Fruit fly (Drosophila melanogaster) whole organism, adult: ENCODE data around the gene Tpst.
A peak's percentile ranks its signal among the peaks of the same experiment; 100 is the strongest.

Experiments used
- CG11617 ChIP-seq: fragments of 200-800 bp; sonication (Bioruptor generic); optimal IDR thresholded peaks from 2 replicates; lab custom pipeline; 2017; ENCODE audit warnings: mild to moderate bottlenecking, missing biosample characterization, missing genetic modification reagents, missing genetic modification characterization
- CG12768 ChIP-seq: fragments of 200-800 bp; sonication (Bioruptor generic); optimal IDR thresholded peaks from 2 replicates; lab custom pipeline; 2017; ENCODE audit warnings: missing biosample characterization, missing genetic modification characterization, mild to moderate bottlenecking, moderate library complexity, missing genetic modification reagents
- CG14711 ChIP-seq: fragments of 200-800 bp; sonication (Bioruptor generic); optimal IDR thresholded peaks from 2 replicates; lab custom pipeline; 2018; ENCODE audit warnings: missing biosample characterization, mild to moderate bottlenecking, missing genetic modification characterization, moderate library complexity
- CG1620 ChIP-seq: fragments of 200-800 bp; sonication (Bioruptor generic); optimal IDR thresholded peaks from 2 replicates; lab custom pipeline; 2016; ENCODE audit warnings: missing biosample characterization, missing genetic modification characterization
- CG33017 ChIP-seq: fragments of 200-800 bp; sonication (Bioruptor generic); optimal IDR thresholded peaks from 2 replicates; lab custom pipeline; 2018; ENCODE audit warnings: missing biosample characterization, mild to moderate bottlenecking, missing genetic modification characterization, moderate library complexity
- CG5204 ChIP-seq: fragments of 200-800 bp; sonication (Bioruptor generic); optimal IDR thresholded peaks from 2 replicates; lab custom pipeline; 2016; ENCODE audit warnings: missing biosample characterization, missing genetic modification characterization
- CG7045 ChIP-seq: fragments of 200-800 bp; sonication (Bioruptor generic); optimal IDR thresholded peaks from 2 replicates; lab custom pipeline; 2017; ENCODE audit warnings: missing biosample characterization, mild to moderate bottlenecking, missing genetic modification characterization
- CG7101 ChIP-seq: fragments of 200-800 bp; sonication (Bioruptor generic); optimal IDR thresholded peaks from 2 replicates; lab custom pipeline; 2018; ENCODE audit warnings: missing biosample characterization, mild to moderate bottlenecking, missing genetic modification characterization, moderate library complexity
- Clk ChIP-seq: fragments of 200-800 bp; sonication (Bioruptor generic); optimal IDR thresholded peaks from 2 replicates; lab custom pipeline; 2017; ENCODE audit warnings: missing biosample characterization, missing genetic modification characterization
- Crg-1 ChIP-seq: fragments of 200-800 bp; sonication (Bioruptor generic); optimal IDR thresholded peaks from 2 replicates; lab custom pipeline; 2016; ENCODE audit warnings: missing biosample characterization, missing genetic modification characterization
- Hr96 ChIP-seq: fragments of 200-800 bp; sonication (Bioruptor generic); optimal IDR thresholded peaks from 2 replicates; lab custom pipeline; 2016; ENCODE audit warnings: missing biosample characterization, missing genetic modification characterization
- Mnt ChIP-seq: fragments of 200-800 bp; sonication (Bioruptor generic); optimal IDR thresholded peaks from 2 replicates; lab custom pipeline; 2016; ENCODE audit warnings: missing biosample characterization, mild to moderate bottlenecking, missing genetic modification characterization
- bab1 ChIP-seq: fragments of 200-800 bp; sonication (Bioruptor generic); optimal IDR thresholded peaks from 3 replicates; lab custom pipeline; 2019; ENCODE audit warnings: missing biosample characterization, mild to moderate bottlenecking, missing genetic modification characterization, moderate library complexity
- cic ChIP-seq: fragments of 200-800 bp; sonication (Bioruptor generic); optimal IDR thresholded peaks from 2 replicates; lab custom pipeline; 2017; ENCODE audit warnings: missing biosample characterization, mild to moderate bottlenecking, missing genetic modification characterization, moderate library complexity
- cnc ChIP-seq, 2 experiments: fragments of >200 bp; optimal IDR thresholded peaks; 2 replicates each; lab custom pipeline; 2017
- kay ChIP-seq: fragments of 200-800 bp; sonication (Bioruptor generic); peaks from one replicate; lab custom pipeline; 2016; ENCODE audit warnings: missing biosample characterization, missing genetic modification characterization, borderline replicate concordance
- ovo ChIP-seq: fragments of 200-800 bp; sonication (Bioruptor generic); optimal IDR thresholded peaks from 2 replicates; lab custom pipeline; 2016; ENCODE audit warnings: missing biosample characterization, missing genetic modification characterization
- pad ChIP-seq: fragments of 200-800 bp; sonication (Bioruptor generic); optimal IDR thresholded peaks from 3 replicates; lab custom pipeline; 2017; ENCODE audit warnings: missing biosample characterization, missing genetic modification characterization, mild to moderate bottlenecking, moderate library complexity, missing genetic modification reagents
- tj ChIP-seq: fragments of 200-800 bp; sonication (Bioruptor generic); optimal IDR thresholded peaks from 3 replicates; lab custom pipeline; 2017; ENCODE audit warnings: missing biosample characterization, mild to moderate bottlenecking, missing genetic modification characterization, moderate library complexity
- toe ChIP-seq: fragments of 200-800 bp; sonication (Bioruptor generic); optimal IDR thresholded peaks from 2 replicates; lab custom pipeline; 2016; ENCODE audit warnings: missing biosample characterization, missing genetic modification characterization

The Tpst gene

DNA sequence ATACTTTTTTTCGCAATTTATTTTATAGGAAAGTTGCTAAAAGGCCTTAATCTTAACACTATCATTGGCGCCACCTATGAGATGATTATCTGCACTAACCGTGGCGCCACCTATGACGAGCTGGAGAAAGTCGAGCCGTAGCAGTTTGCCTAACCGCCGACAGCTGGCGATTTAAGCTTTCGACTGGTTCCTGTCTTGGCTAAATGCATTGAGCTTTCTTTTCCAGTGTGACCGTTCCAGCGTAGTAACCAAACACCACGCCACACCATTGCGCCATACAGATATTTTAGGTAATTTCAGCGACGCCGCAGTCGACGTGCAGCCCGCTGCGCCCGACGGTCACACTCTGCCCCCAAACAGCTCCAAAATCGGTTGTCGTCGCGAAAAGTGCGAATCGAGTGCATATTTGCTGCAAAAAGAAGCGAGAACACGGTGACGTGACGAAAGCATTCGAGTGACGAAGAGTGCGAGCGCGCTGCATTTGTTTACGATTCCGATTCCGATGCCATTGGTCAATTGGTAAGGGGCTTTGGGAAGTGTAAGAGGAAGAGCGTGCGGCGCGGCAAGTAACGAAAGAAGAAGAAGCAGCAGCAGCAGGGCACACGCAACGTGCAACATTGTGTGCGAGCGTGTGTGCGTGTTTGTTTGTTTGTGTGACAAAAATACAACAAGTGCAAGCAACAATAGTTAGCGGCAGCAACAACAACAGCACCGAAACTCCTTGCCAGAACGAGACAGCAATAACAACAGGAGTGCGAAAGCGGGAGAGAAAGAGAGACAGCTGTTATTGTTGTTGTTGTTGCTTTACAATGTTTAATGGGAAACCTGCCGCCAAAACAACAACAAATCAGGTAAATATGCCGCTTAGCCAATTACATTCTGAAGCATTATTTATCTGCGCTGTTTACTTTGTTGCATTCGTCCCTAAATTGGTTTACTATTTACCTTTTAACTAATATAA is at the start of gene Tpst, which contains the start of gene CG46311:
Gene Tpst (plus strand): TSS at position 341 of the 961 bp plus-strand sequence.
Gene CG46311 (plus strand): TSS at position 341 of the 961 bp plus-strand sequence.
- TF ChIP-seq CG14711 (tag; lab: Kevin White, UChicago) (peak; percentile 22), CG5204 (peak; percentile 1), Mnt (GFP tag; lab: Kevin White, UChicago) (peak; percentile 54), bab1 (GFP tag; lab: Kevin White, UChicago) (peak; percentile 92), toe (GFP tag; lab: Kevin White, UChicago) (peak; percentile 16), CG7101 (tag; lab: Kevin White, UChicago) (peak; percentile 59), cnc (optimal IDR thresholded peaks at IDR 0.05; lab: Kevin White, UChicago) (no peak), cic (GFP tag; lab: Kevin White, UChicago) (peak; percentile 45), CG12768 (GFP tag; lab: Kevin White, UChicago) (no peak), kay (GFP tag; lab: Kevin White, UChicago) (no peak), CG11617 (GFP tag; lab: Kevin White, UChicago) (no peak), CG7045 (GFP tag; lab: Kevin White, UChicago) (no peak), Crg-1 (GFP tag; lab: Kevin White, UChicago) (peak; percentile 71), CG33017 (tag; lab: Kevin White, UChicago) (no peak), ovo (GFP tag; lab: Kevin White, UChicago) (peak; percentile 36), tj (GFP tag; lab: Kevin White, UChicago) (peak; percentile 69), CG1620 (peak; percentile 62), pad (peak; percentile 36), Clk (GFP tag; lab: Kevin White, UChicago) (no peak), Hr96 (peak; percentile 73)

DNA sequence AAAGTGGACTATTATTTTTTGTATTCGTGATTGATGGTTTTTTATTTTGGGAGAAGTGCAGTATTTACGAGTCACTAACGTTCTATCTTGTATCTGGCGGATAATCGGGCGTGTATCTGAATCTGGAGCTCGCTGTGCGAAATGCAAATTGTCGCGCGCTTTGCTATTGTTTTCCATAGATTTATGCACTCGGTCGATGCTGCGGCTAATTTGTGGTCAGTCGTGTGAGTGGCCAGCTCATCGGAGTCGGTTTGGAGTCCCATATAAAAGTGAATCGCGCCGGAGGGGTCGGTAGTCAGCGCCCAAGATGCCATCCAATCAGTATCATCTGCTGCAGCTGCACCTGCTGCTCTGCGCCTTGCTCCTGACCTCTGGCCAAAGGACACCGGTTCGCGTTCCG is 35.9 kb upstream of the Tpst start, which contains the start of gene CG15754:
Gene CG15754 (plus strand): TSS at position 301 of the 400 bp plus-strand sequence.
- TF ChIP-seq pad = no peak
- no peak for TF ChIP-seq cic (GFP tag; lab: Kevin White, UChicago)
- TF ChIP-seq ovo (GFP tag; lab: Kevin White, UChicago) = no peak
- TF ChIP-seq Hr96 = no peak
- no peak for TF ChIP-seq CG1620
- no peak for TF ChIP-seq Mnt (GFP tag; lab: Kevin White, UChicago)
- TF ChIP-seq Clk (GFP tag; lab: Kevin White, UChicago) = no peak
- TF ChIP-seq CG7045 (GFP tag; lab: Kevin White, UChicago) = no peak

DNA sequence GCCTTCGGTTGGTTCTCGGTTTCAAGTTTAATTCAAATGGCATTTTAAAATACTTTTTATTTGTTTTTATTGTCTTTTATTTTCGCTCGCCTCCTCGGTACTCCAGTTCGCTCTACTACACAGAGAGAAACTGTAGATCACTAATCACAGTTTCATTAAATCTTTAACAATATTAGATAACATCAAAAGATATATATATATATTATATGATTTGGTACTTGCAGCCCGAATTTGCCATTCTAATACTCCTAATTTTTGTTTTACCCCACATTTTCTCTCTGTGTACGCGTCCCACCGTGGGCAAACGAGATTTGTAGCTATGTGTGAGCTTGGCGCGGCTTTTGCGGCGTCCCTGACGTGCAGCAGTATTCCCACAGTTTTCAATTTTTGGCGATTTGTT is 34.0 kb upstream of the Tpst start:
- TF ChIP-seq kay (GFP tag; lab: Kevin White, UChicago) (no peak), CG7045 (GFP tag; lab: Kevin White, UChicago) (no peak), cic (GFP tag; lab: Kevin White, UChicago) (no peak), cnc (optimal IDR thresholded peaks at IDR 0.05; lab: Kevin White, UChicago) (no peak), tj (GFP tag; lab: Kevin White, UChicago) (no peak), toe (GFP tag; lab: Kevin White, UChicago) (no peak), CG33017 (tag; lab: Kevin White, UChicago) (no peak), Crg-1 (GFP tag; lab: Kevin White, UChicago) (no peak), Clk (GFP tag; lab: Kevin White, UChicago) (no peak), pad (no peak), bab1 (GFP tag; lab: Kevin White, UChicago) (no peak), ovo (GFP tag; lab: Kevin White, UChicago) (no peak), CG12768 (GFP tag; lab: Kevin White, UChicago) (no peak), Hr96 (no peak), CG11617 (GFP tag; lab: Kevin White, UChicago) (no peak), CG7101 (tag; lab: Kevin White, UChicago) (no peak), CG5204 (no peak), CG1620 (no peak), CG14711 (tag; lab: Kevin White, UChicago) (no peak)

DNA sequence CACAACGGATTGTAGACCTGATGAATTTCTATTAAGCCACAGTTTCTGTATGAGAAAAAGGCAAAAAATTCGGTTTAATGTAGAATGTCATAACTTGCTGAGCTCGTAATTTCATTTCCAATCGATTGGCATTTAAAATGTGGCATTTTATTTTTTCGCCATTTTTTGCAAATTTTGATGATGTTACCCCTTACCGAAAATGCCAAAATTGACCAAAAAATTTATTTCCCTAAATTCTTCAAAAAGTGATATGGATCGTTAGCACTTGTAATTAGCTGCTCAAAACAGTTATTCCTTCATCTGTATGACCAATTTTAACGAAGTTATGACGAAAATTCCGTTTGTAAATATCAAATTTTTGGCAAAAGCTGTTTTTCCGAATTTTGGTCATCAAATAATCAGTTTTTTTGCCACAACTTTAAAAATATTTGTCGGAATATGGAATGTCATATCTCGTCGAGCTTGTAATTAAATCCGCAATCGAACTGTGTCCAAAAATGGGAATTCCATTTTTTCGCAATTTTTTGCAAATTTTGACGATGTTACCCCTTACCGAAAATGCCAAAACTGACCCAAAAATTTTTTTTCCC is 33.3 kb upstream of the Tpst start, which contains the start of gene CG44428:
Gene CG44428 (minus strand): TSS at position 51 of the 590 bp plus-strand sequence.
- TF ChIP-seq CG33017 (tag; lab: Kevin White, UChicago) (no peak), CG12768 (GFP tag; lab: Kevin White, UChicago) (no peak), tj (GFP tag; lab: Kevin White, UChicago) (no peak), Crg-1 (GFP tag; lab: Kevin White, UChicago) (no peak), toe (GFP tag; lab: Kevin White, UChicago) (no peak), cnc (optimal IDR thresholded peaks at IDR 0.05; lab: Kevin White, UChicago) (no peak), CG7101 (tag; lab: Kevin White, UChicago) (no peak), cic (GFP tag; lab: Kevin White, UChicago) (no peak), Mnt (GFP tag; lab: Kevin White, UChicago) (no peak), kay (GFP tag; lab: Kevin White, UChicago) (no peak), ovo (GFP tag; lab: Kevin White, UChicago) (no peak), Hr96 (no peak), Clk (GFP tag; lab: Kevin White, UChicago) (no peak), CG1620 (no peak), CG14711 (tag; lab: Kevin White, UChicago) (no peak), CG7045 (GFP tag; lab: Kevin White, UChicago) (no peak), bab1 (GFP tag; lab: Kevin White, UChicago) (no peak), CG5204 (no peak), CG11617 (GFP tag; lab: Kevin White, UChicago) (no peak)
